Worm (Caenorhabditis elegans) whole organism, L4/young adult: ENCODE data around the gene R04E5.8.

ENCODE experiments used
- W03F9.2 ChIP-seq: fragments of 150-350 bp; optimal IDR thresholded peaks from 2 replicates; lab custom pipeline; 2014; ENCODE audit warnings: missing biosample characterization, missing genetic modification characterization
- dao-5 ChIP-seq: sonication (generic microtip); optimal IDR thresholded peaks from 2 replicates; lab custom pipeline; 2016; ENCODE audit warnings: missing genotype, missing genetic modification characterization, moderate library complexity, missing compliant biosample characterization
- him-1 ChIP-seq: sonication (generic microtip); optimal IDR thresholded peaks from 2 replicates; lab custom pipeline; 2016; ENCODE audit warnings: missing genotype, missing genetic modification reagents, missing genetic modification characterization, missing compliant biosample characterization

DNA sequence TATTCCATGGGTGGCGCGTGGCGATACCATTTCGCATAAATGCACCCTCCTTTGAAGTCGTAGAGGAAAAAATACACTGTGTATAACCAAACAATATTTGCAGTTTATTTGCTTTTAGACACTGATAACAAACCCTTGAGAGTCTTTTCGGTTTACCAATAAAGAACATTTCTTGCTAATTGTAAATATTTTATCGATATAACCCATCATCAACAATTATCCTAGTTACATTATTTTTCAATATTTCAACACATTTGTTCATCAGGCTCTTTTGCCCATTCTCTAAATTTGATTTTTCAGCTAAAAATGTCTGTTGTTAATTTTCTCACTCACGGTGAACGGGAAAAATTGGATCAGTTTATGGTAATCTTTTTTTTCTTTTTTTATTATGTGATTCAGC is 38.1 kb upstream of the R04E5.8 start, which contains the start of gene ubc-23:
- TF ChIP-seq dao-5: no peak
- no peak for TF ChIP-seq him-1 (tag; lab: Kevin White, UChicago)
- no peak for TF ChIP-seq W03F9.2 (tag; lab: Kevin White, UChicago)
